Worm (Caenorhabditis elegans): Measurements from ENCODE around the gene F12E12.2.

ce11 chrII:3785257-3785656 is 45.5 kb downstream of the F12E12.2 start, which contains the start of gene T24E12.1:
- TF ChIP-seq elt-3 (tag; optimal IDR thresholded peaks at IDR 0.05) (no peak), ztf-11 (tag; optimal IDR thresholded peaks at IDR 0.05) (no peak), nhr-237 (tag; optimal IDR thresholded peaks at IDR 0.05) (no peak), nhr-11 (tag; optimal IDR thresholded peaks at IDR 0.05) (no peak)
